Fruit fly (Drosophila melanogaster) whole organism, embryonic: ENCODE measurements around the gene CkIIbeta.

Source experiments
- ATbp ChIP-seq: fragments of 200-800 bp; sonication (Bioruptor generic); optimal IDR thresholded peaks from 2 replicates; lab custom pipeline; 2017; ENCODE audit warnings: missing biosample characterization, mild to moderate bottlenecking, missing genetic modification characterization, missing genetic modification reagents
- Atf6 ChIP-seq: fragments of 200-800 bp; sonication (Bioruptor generic); IDR thresholded peaks from 2 replicates; pipeline ENCODE4 v1.3.6; 2022; ENCODE audit warnings: missing biosample characterization, missing genetic modification characterization
- Bgb ChIP-seq: fragments of 200-800 bp; sonication (Bioruptor generic); IDR thresholded peaks from 2 replicates; pipeline ENCODE4 v1.3.6; 2022; ENCODE audit warnings: missing biosample characterization, missing genetic modification characterization; ENCODE audit not compliant: partially characterized antibody
- C15 ChIP-seq: fragments of 200-800 bp; sonication (Bioruptor generic); IDR thresholded peaks from 3 replicates; pipeline ENCODE4 v1.3.6; 2022; ENCODE audit warnings: missing biosample characterization, missing genetic modification characterization
- CG11695 ChIP-seq: fragments of 200-800 bp; sonication (Bioruptor generic); IDR thresholded peaks from 3 replicates; pipeline ENCODE4 v1.3.6; 2022; ENCODE audit warnings: missing biosample characterization, missing genetic modification characterization
- CG11696 ChIP-seq: fragments of 200-800 bp; sonication (Bioruptor generic); IDR thresholded peaks from 2 replicates; pipeline ENCODE4 v1.3.6; 2022; ENCODE audit warnings: missing biosample characterization, missing genetic modification characterization
- CG12769 ChIP-seq: fragments of 200-800 bp; sonication (Bioruptor generic); optimal IDR thresholded peaks from 2 replicates; lab custom pipeline; 2019; ENCODE audit warnings: missing biosample characterization, mild to moderate bottlenecking, missing genetic modification characterization, moderate library complexity
- CG13296 ChIP-seq: fragments of 200-800 bp; sonication (Bioruptor generic); optimal IDR thresholded peaks from 3 replicates; lab custom pipeline; 2018; ENCODE audit warnings: missing biosample characterization, mild to moderate bottlenecking, missing genetic modification characterization
- CG14050 ChIP-seq: fragments of 200-800 bp; sonication (Bioruptor generic); IDR thresholded peaks from 3 replicates; pipeline ENCODE4 v1.3.6; 2022; ENCODE audit warnings: missing biosample characterization, missing genetic modification characterization
- CG14441 ChIP-seq: fragments of 200-800 bp; sonication (Bioruptor generic); IDR thresholded peaks from 2 replicates; pipeline ENCODE4 v1.3.6; 2022; ENCODE audit warnings: missing biosample characterization, missing genetic modification characterization
- CG18011 ChIP-seq: fragments of 200-800 bp; sonication (Bioruptor generic); optimal IDR thresholded peaks from 2 replicates; lab custom pipeline; 2017; ENCODE audit warnings: missing biosample characterization, missing genetic modification characterization, mild to moderate bottlenecking, moderate library complexity, missing genotype
- CG18619 ChIP-seq: fragments of 200-800 bp; sonication (Bioruptor generic); optimal IDR thresholded peaks from 3 replicates; lab custom pipeline; 2017; ENCODE audit warnings: missing biosample characterization, mild to moderate bottlenecking, missing genetic modification characterization
- CG2199 ChIP-seq: fragments of 200-800 bp; sonication (Bioruptor generic); IDR thresholded peaks from 3 replicates; pipeline ENCODE4 v1.3.6; 2022; ENCODE audit warnings: missing biosample characterization, missing genetic modification characterization
- CG2202 ChIP-seq: fragments of 200-800 bp; sonication (Bioruptor generic); optimal IDR thresholded peaks from 2 replicates; lab custom pipeline; 2018; ENCODE audit warnings: missing biosample characterization, mild to moderate bottlenecking, missing genetic modification characterization
- CG3163 ChIP-seq: fragments of 200-800 bp; sonication (Bioruptor generic); optimal IDR thresholded peaks from 3 replicates; lab custom pipeline; 2016; ENCODE audit warnings: missing biosample characterization, missing genetic modification characterization
- CG4282 ChIP-seq: fragments of 200-800 bp; sonication (Bioruptor generic); optimal IDR thresholded peaks from 2 replicates; lab custom pipeline; 2016; ENCODE audit warnings: missing biosample characterization, missing genetic modification characterization
- CG9437 ChIP-seq: fragments of 200-800 bp; sonication (Bioruptor generic); optimal IDR thresholded peaks from 2 replicates; lab custom pipeline; 2018; ENCODE audit warnings: missing biosample characterization, mild to moderate bottlenecking, missing genetic modification characterization
- CG9797 ChIP-seq: fragments of 200-800 bp; sonication (Bioruptor generic); optimal IDR thresholded peaks from 3 replicates; lab custom pipeline; 2018; ENCODE audit warnings: missing biosample characterization, mild to moderate bottlenecking, missing genetic modification characterization
- CG9817 ChIP-seq: fragments of 200-800 bp; sonication (Bioruptor generic); optimal IDR thresholded peaks from 2 replicates; lab custom pipeline; 2018; ENCODE audit warnings: missing biosample characterization, mild to moderate bottlenecking, missing genetic modification characterization, moderate library complexity
- Camta ChIP-seq: fragments of 200-800 bp; sonication (Bioruptor generic); optimal IDR thresholded peaks from 2 replicates; lab custom pipeline; 2016; ENCODE audit warnings: missing biosample characterization, missing genetic modification characterization
- Chrac-16 ChIP-seq: fragments of 200-800 bp; sonication (Bioruptor generic); optimal IDR thresholded peaks from 3 replicates; lab custom pipeline; 2016; ENCODE audit warnings: missing biosample characterization, missing genetic modification characterization
- CoRest ChIP-seq: fragments of 200-800 bp; sonication (Bioruptor generic); optimal IDR thresholded peaks from 3 replicates; lab custom pipeline; 2018; ENCODE audit warnings: missing biosample characterization, mild to moderate bottlenecking, missing genetic modification characterization, moderate library complexity
- Dip2 ChIP-seq: fragments of 200-800 bp; sonication (Bioruptor generic); IDR thresholded peaks from 2 replicates; pipeline ENCODE4 v1.3.6; 2022; ENCODE audit warnings: missing biosample characterization, missing genetic modification characterization
- Dp ChIP-seq: fragments of 200-800 bp; sonication (Bioruptor generic); optimal IDR thresholded peaks from 2 replicates; lab custom pipeline; 2018; ENCODE audit warnings: missing biosample characterization, mild to moderate bottlenecking, missing genetic modification characterization, moderate library complexity
- HLH4C ChIP-seq: fragments of 200-800 bp; sonication (Bioruptor generic); IDR thresholded peaks from 3 replicates; pipeline ENCODE4 v1.3.6; 2022; ENCODE audit warnings: missing biosample characterization, missing genetic modification characterization; ENCODE audit not compliant: partially characterized antibody
- Hr39 ChIP-seq: fragments of >200 bp; optimal IDR thresholded peaks from 2 replicates; lab custom pipeline; 2017
- Lpt ChIP-seq: fragments of >200 bp; optimal IDR thresholded peaks from 2 replicates; lab custom pipeline; 2018; ENCODE audit warnings: missing biosample characterization, missing genetic modification characterization
- Mad ChIP-seq: fragments of 200-800 bp; sonication (Bioruptor generic); optimal IDR thresholded peaks from 2 replicates; lab custom pipeline; 2016; ENCODE audit warnings: missing biosample characterization, missing genetic modification characterization
- Oli ChIP-seq: fragments of 200-800 bp; sonication (Bioruptor generic); optimal IDR thresholded peaks from 2 replicates; lab custom pipeline; 2018; ENCODE audit warnings: missing biosample characterization, mild to moderate bottlenecking, missing genetic modification characterization, moderate library complexity
- Pdp1 ChIP-seq, 2 experiments: fragments of 200-800 bp; sonication (Bioruptor generic); optimal IDR thresholded peaks; 3 replicates each; lab custom pipeline; 2016; ENCODE audit warnings: missing biosample characterization in 2 of 2, missing genetic modification characterization in 2 of 2, mild to moderate bottlenecking in 1 of 2, moderate library complexity in 1 of 2
- Sin3A ChIP-seq: fragments of >200 bp; optimal IDR thresholded peaks from 2 replicates; lab custom pipeline; 2018
- Xrp1 ChIP-seq: fragments of 200-800 bp; sonication (Bioruptor generic); IDR thresholded peaks from 2 replicates; pipeline ENCODE4 v1.3.6; 2022; ENCODE audit warnings: missing biosample characterization, missing genetic modification characterization
- al ChIP-seq: fragments of 200-800 bp; sonication (Bioruptor generic); IDR thresholded peaks from 2 replicates; pipeline ENCODE4 v1.3.6; 2022; ENCODE audit warnings: missing biosample characterization, missing genetic modification characterization
- aop ChIP-seq: fragments of 200-800 bp; sonication (Bioruptor generic); IDR thresholded peaks from 2 replicates; pipeline ENCODE4 v1.3.6; 2022; ENCODE audit warnings: missing biosample characterization, missing genetic modification characterization
- ap ChIP-seq: fragments of 200-800 bp; sonication (Bioruptor generic); IDR thresholded peaks from 2 replicates; pipeline ENCODE4 v1.3.6; 2022; ENCODE audit warnings: missing biosample characterization, missing genetic modification characterization
- cad ChIP-seq: fragments of >200 bp; optimal IDR thresholded peaks from 2 replicates; lab custom pipeline; 2017; ENCODE audit warnings: missing biosample characterization, missing genetic modification characterization
- emc ChIP-seq: fragments of 200-800 bp; sonication (Bioruptor generic); optimal IDR thresholded peaks from 2 replicates; lab custom pipeline; 2016; ENCODE audit warnings: missing biosample characterization, missing genetic modification characterization
- fd96Cb ChIP-seq: fragments of 200-800 bp; sonication (Bioruptor generic); optimal IDR thresholded peaks from 2 replicates; lab custom pipeline; 2018; ENCODE audit warnings: missing biosample characterization, mild to moderate bottlenecking, missing genetic modification characterization, moderate library complexity
- grau ChIP-seq: fragments of 200-800 bp; optimal IDR thresholded peaks from 3 replicates; lab custom pipeline; 2019; ENCODE audit warnings: missing biosample characterization, mild to moderate bottlenecking, missing genetic modification characterization, moderate library complexity
- grn ChIP-seq: fragments of 200-800 bp; sonication (Bioruptor generic); optimal IDR thresholded peaks from 3 replicates; lab custom pipeline; 2017; ENCODE audit warnings: missing biosample characterization, missing genetic modification characterization
- kah ChIP-seq: fragments of 200-800 bp; sonication (Bioruptor generic); optimal IDR thresholded peaks from 2 replicates; lab custom pipeline; 2018; ENCODE audit warnings: missing biosample characterization, mild to moderate bottlenecking, missing genetic modification characterization
- lbe ChIP-seq: fragments of 200-800 bp; sonication (Bioruptor generic); optimal IDR thresholded peaks from 2 replicates; lab custom pipeline; 2016; ENCODE audit warnings: missing biosample characterization, mild to moderate bottlenecking, missing genetic modification characterization
- lilli ChIP-seq: fragments of 200-800 bp; sonication (Bioruptor generic); optimal IDR thresholded peaks from 3 replicates; lab custom pipeline; 2016; ENCODE audit warnings: missing biosample characterization, missing genetic modification characterization
- pnt ChIP-seq: fragments of 200-800 bp; sonication (Bioruptor generic); optimal IDR thresholded peaks from 3 replicates; lab custom pipeline; 2016; ENCODE audit warnings: missing biosample characterization, missing genetic modification characterization
- sc ChIP-seq, 3 experiments: fragments of >200 bp in 2 of 3; fragments of 200-800 bp in 1 of 3; sonication (Bioruptor generic) in 1 of 3; optimal IDR thresholded peaks; 2 replicates in 2 of 3; 3 replicates in 1 of 3; lab custom pipeline; 2017; ENCODE audit warnings: mild to moderate bottlenecking in 1 of 3, missing biosample characterization in 1 of 3, missing genetic modification characterization in 1 of 3, missing genetic modification reagents in 1 of 3
- schlank ChIP-seq: fragments of 200-800 bp; sonication (Bioruptor generic); optimal IDR thresholded peaks from 2 replicates; lab custom pipeline; 2018; ENCODE audit warnings: missing biosample characterization, mild to moderate bottlenecking, missing genetic modification characterization
- sens ChIP-seq: fragments of 200-800 bp; sonication (Bioruptor generic); peaks from one replicate; lab custom pipeline; 2016; ENCODE audit warnings: missing biosample characterization, missing genetic modification characterization
- tna ChIP-seq: fragments of 200-800 bp; sonication (Bioruptor generic); IDR thresholded peaks from 2 replicates; pipeline ENCODE4 v1.3.6; 2022; ENCODE audit warnings: missing biosample characterization, missing genetic modification characterization; ENCODE audit not compliant: partially characterized antibody
- zen2 ChIP-seq: fragments of 200-800 bp; sonication (Bioruptor generic); IDR thresholded peaks from 3 replicates; pipeline ENCODE4 v1.3.6; 2022; ENCODE audit warnings: missing biosample characterization, missing genetic modification characterization; ENCODE audit not compliant: partially characterized antibody

CkIIbeta gene

DNA sequence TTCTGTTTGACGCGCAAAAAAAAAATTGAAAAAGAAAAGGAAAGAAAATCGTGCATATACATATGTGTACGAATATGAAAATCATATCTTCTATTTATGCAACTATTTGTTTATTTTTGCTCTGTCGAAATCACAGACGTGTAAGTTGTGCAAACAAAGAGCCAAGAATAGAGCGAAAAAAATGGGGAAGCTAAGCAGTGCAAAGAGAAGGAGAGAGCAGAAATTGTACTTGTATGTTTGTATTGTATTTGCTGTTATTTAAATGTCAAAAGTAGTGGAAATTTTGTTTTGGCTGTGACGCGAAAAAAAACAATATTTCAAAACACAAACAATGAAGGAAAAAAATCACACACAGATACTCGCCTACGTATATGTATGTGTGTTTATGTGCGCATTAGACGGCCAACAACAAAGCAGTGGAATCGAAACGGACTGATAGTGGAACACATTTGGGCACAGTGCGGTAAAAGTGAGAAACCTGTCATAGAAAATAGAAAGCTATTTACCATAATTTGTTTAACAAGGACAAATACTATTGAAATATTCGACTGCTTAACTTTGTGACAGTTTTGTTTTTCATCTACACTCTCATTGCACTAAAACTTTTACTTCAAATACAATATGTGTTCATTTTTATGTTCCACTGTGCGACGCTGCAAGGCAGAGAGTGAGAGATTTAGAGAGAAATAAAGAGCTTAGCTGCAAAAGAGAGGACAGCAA is 25.9 kb downstream of the CkIIbeta start (continued):
- TF ChIP-seq CG12769 (tag; lab: Kevin White, UChicago): peak; percentile 96
- no peak for TF ChIP-seq Sin3A (lab: Kevin White, UChicago)
- peak; percentile 69 for TF ChIP-seq grn (GFP tag; lab: Kevin White, UChicago)
- peak; percentile 84 for TF ChIP-seq CG18011
- peak; percentile 94 for TF ChIP-seq grau (tag; lab: Kevin White, UChicago)
- TF ChIP-seq zen2 (GFP tag; lab: Robert Waterston, UW): no peak
- TF ChIP-seq CG4282 (GFP tag; lab: Kevin White, UChicago): peak; percentile 98
- TF ChIP-seq al (GFP tag; lab: Robert Waterston, UW): peak; percentile 87
- peak; percentile 50; the same call in 1 of the 2 replicates for TF ChIP-seq Dip2 (GFP tag; lab: Robert Waterston, UW)
- peak; percentile 93 for TF ChIP-seq CoRest
- TF ChIP-seq Atf6 (GFP tag; lab: Robert Waterston, UW): peak; percentile 95
- TF ChIP-seq Xrp1: peak; percentile 97
- TF ChIP-seq Camta (GFP tag; lab: Kevin White, UChicago): peak; percentile 92
- peak; percentile 89 for TF ChIP-seq CG3163 (GFP tag; lab: Kevin White, UChicago)
- TF ChIP-seq Hr39 (lab: Kevin White, UChicago): no peak
- TF ChIP-seq C15 (GFP tag; lab: Robert Waterston, UW): peak; percentile 83; the same call in 2 of the 3 replicates
- peak; percentile 94 for TF ChIP-seq Mad
- TF ChIP-seq CG11696 (GFP tag; lab: Robert Waterston, UW): peak; percentile 84
- no peak for TF ChIP-seq cad (GFP tag; lab: Kevin White, UChicago)
- peak; percentile 93 for TF ChIP-seq pnt (GFP tag; lab: Kevin White, UChicago)
- peak; percentile 95 for TF ChIP-seq CG14050 (GFP tag; lab: Robert Waterston, UW)
- peak; percentile 64 for TF ChIP-seq tna
- TF ChIP-seq CG2202 (tag; lab: Kevin White, UChicago): peak; percentile 89
- TF ChIP-seq sc (optimal IDR thresholded peaks at IDR 0.05; lab: Kevin White, UChicago): no peak
- peak; percentile 92 for TF ChIP-seq sc (GFP tag; optimal IDR thresholded peaks at IDR 0.05; lab: Kevin White, UChicago)
- TF ChIP-seq Dp (GFP tag; lab: Kevin White, UChicago): peak; percentile 8
- TF ChIP-seq Chrac-16 (GFP tag; lab: Kevin White, UChicago): peak; percentile 95
- TF ChIP-seq emc (GFP tag; lab: Kevin White, UChicago): peak; percentile 80
- peak; percentile 52 for TF ChIP-seq Bgb
- TF ChIP-seq HLH4C (GFP tag; lab: Robert Waterston, UW): peak; percentile 58; the same call in 2 of the 3 replicates
- peak; percentile 87 for TF ChIP-seq schlank
- TF ChIP-seq CG9797 (GFP tag; lab: Kevin White, UChicago): peak; percentile 16
- peak; percentile 63 to 95 for TF ChIP-seq Pdp1 (GFP tag; optimal IDR thresholded peaks at IDR 0.05; lab: Kevin White, UChicago)
- peak; percentile 95 for TF ChIP-seq ATbp
- peak; percentile 91 for TF ChIP-seq CG18619
- TF ChIP-seq aop (GFP tag; lab: Robert Waterston, UW): 0 out of 2 replicates have a peak, but pooled peaks have one; percentile 6
- peak; percentile 96 for TF ChIP-seq fd96Cb (tag; lab: Kevin White, UChicago)
- peak; percentile 85 for TF ChIP-seq CG2199 (GFP tag; lab: Robert Waterston, UW)
- TF ChIP-seq CG9437 (GFP tag; lab: Kevin White, UChicago): peak; percentile 86
- no peak for TF ChIP-seq Lpt
- TF ChIP-seq sens (GFP tag; lab: Kevin White, UChicago): peak; percentile 100
- peak; percentile 96 for TF ChIP-seq lilli (GFP tag; lab: Kevin White, UChicago)
- TF ChIP-seq lbe (GFP tag; lab: Kevin White, UChicago): peak; percentile 91
- peak; percentile 96 for TF ChIP-seq CG11695
- peak; percentile 92 for TF ChIP-seq ap (GFP tag; lab: Robert Waterston, UW)
- peak; percentile 90 for TF ChIP-seq CG13296 (GFP tag; lab: Kevin White, UChicago)
- TF ChIP-seq CG9817: peak; percentile 87
- TF ChIP-seq Oli (tag; lab: Kevin White, UChicago): peak; percentile 96
- TF ChIP-seq CG14441 (GFP tag; lab: Robert Waterston, UW): peak; percentile 94
- peak; percentile 80 for TF ChIP-seq kah (GFP tag; lab: Kevin White, UChicago)
